Worm (Caenorhabditis elegans): ENCODE measurements around the gene nipa-1.

Gene nipa-1

DNA sequence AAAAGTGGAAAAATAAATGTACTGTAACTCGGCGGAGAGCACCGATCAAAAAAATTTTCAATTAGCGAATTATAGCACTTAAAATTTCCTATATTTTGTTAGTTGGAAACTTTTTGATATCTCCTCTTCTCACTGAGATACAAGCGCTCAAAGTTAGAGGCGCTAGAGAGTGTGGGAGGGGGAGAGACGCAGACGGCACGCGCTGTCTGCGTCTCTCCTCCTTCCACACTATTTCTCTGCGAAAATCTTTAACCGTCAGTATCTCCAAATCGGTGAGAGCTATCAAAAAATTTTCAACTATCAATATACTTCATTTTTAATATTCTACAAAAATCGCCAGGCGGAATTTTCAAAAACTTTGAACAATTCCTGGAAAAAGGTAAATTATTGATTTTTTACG is 60.2 kb downstream of the nipa-1 start:
- TF ChIP-seq nhr-25 (tag; optimal IDR thresholded peaks at IDR 0.05) (no peak), ZK546.5 (tag; optimal IDR thresholded peaks at IDR 0.05) (no peak), ama-1 (optimal IDR thresholded peaks at IDR 0.05) (no peak), unc-39 (tag; optimal IDR thresholded peaks at IDR 0.05) (no peak), R02D3.7 (tag; optimal IDR thresholded peaks at IDR 0.05) (no peak), ceh-9 (tag; optimal IDR thresholded peaks at IDR 0.05) (no peak), elt-3 (tag; optimal IDR thresholded peaks at IDR 0.05) (no peak), daf-12 (tag; optimal IDR thresholded peaks at IDR 0.05) (no peak), egl-5 (tag; optimal IDR thresholded peaks at IDR 0.05) (no peak), pha-4 (tag; optimal IDR thresholded peaks at IDR 0.05) (no peak), elt-2 (tag; optimal IDR thresholded peaks at IDR 0.05) (no peak), fkh-10 (GFP tag; optimal IDR thresholded peaks at IDR 0.05) (no peak)

ce11 chrIII:3065876-3066509 is 60.9 kb downstream of the nipa-1 start:
- peak; percentile 61 for TF ChIP-seq ceh-28 (tag; optimal IDR thresholded peaks at IDR 0.05)
- no peak for TF ChIP-seq zag-1 (tag; optimal IDR thresholded peaks at IDR 0.05)
- TF ChIP-seq nfya-1 (tag; optimal IDR thresholded peaks at IDR 0.05; ENCODE audit: insufficient read depth), result peak; percentile 66
- peak; percentile 70 for TF ChIP-seq nhr-23 (tag; optimal IDR thresholded peaks at IDR 0.05)
- TF ChIP-seq pqm-1 (tag; optimal IDR thresholded peaks at IDR 0.05), result peak; percentile 21
- TF ChIP-seq nhr-25 (tag; optimal IDR thresholded peaks at IDR 0.05), result peak; percentile 5
- peak; percentile 46 for TF ChIP-seq lsy-12 (tag; optimal IDR thresholded peaks at IDR 0.05)
- peak; percentile 20 for TF ChIP-seq lin-15B (tag; optimal IDR thresholded peaks at IDR 0.05)
- no peak for TF ChIP-seq nhr-67 (tag; optimal IDR thresholded peaks at IDR 0.05)
- no peak for TF ChIP-seq egl-27 (tag; optimal IDR thresholded peaks at IDR 0.05)
- TF ChIP-seq nhr-11 (tag; optimal IDR thresholded peaks at IDR 0.05), result no peak
- peak; percentile 74 for TF ChIP-seq snpc-4 (tag; optimal IDR thresholded peaks at IDR 0.05)
- peak; percentile 27 for TF ChIP-seq elt-2 (tag; optimal IDR thresholded peaks at IDR 0.05)
- peak; percentile 35 for TF ChIP-seq lin-39 (tag; optimal IDR thresholded peaks at IDR 0.05)
- TF ChIP-seq ceh-9 (tag; optimal IDR thresholded peaks at IDR 0.05), result no peak
- TF ChIP-seq jun-1 (tag; optimal IDR thresholded peaks at IDR 0.05), result peak; percentile 60
- TF ChIP-seq nhr-76 (tag; optimal IDR thresholded peaks at IDR 0.05), result no peak
- TF ChIP-seq mml-1 (tag; optimal IDR thresholded peaks at IDR 0.05), result no peak
- no peak for TF ChIP-seq ama-1 (optimal IDR thresholded peaks at IDR 0.05)
- no peak for TF ChIP-seq ztf-4 (tag; optimal IDR thresholded peaks at IDR 0.05)
- no peak for TF ChIP-seq eor-1 (tag; optimal IDR thresholded peaks at IDR 0.05)
- no peak for TF ChIP-seq skn-1 (tag; optimal IDR thresholded peaks at IDR 0.05)
- no peak for TF ChIP-seq ceh-82 (tag; optimal IDR thresholded peaks at IDR 0.05)
- peak; percentile 86 for TF ChIP-seq pha-4 (tag; optimal IDR thresholded peaks at IDR 0.05)
- no peak for TF ChIP-seq ztf-11 (tag; optimal IDR thresholded peaks at IDR 0.05)
- peak; percentile 61 for TF ChIP-seq nhr-43 (tag; optimal IDR thresholded peaks at IDR 0.05; ENCODE audit: poor library complexity, severe bottlenecking)
- TF ChIP-seq elt-1 (tag; optimal IDR thresholded peaks at IDR 0.05), result no peak
- TF ChIP-seq hmg-11 (tag; optimal IDR thresholded peaks at IDR 0.05), result peak; percentile 39

- no peak for TF ChIP-seq tbx-2 (tag; optimal IDR thresholded peaks at IDR 0.05)
- no peak for TF ChIP-seq lin-15B (tag; optimal IDR thresholded peaks at IDR 0.05)
- no peak for TF ChIP-seq skn-1 (tag; optimal IDR thresholded peaks at IDR 0.05)
- no peak for TF ChIP-seq unc-62 (GFP tag; optimal IDR thresholded peaks at IDR 0.05)
- TF ChIP-seq ZK546.5 (tag; optimal IDR thresholded peaks at IDR 0.05), result no peak
- TF ChIP-seq nhr-67 (tag; optimal IDR thresholded peaks at IDR 0.05), result no peak
- no peak for TF ChIP-seq ztf-11 (tag; optimal IDR thresholded peaks at IDR 0.05)
- TF ChIP-seq nhr-28 (tag; optimal IDR thresholded peaks at IDR 0.05), result no peak
- TF ChIP-seq elt-1 (tag; optimal IDR thresholded peaks at IDR 0.05), result no peak
- TF ChIP-seq nhr-77 (tag; optimal IDR thresholded peaks at IDR 0.05), result no peak
- TF ChIP-seq eor-1 (tag; optimal IDR thresholded peaks at IDR 0.05), result no peak
- TF ChIP-seq aly-2 (tag; optimal IDR thresholded peaks at IDR 0.05), result no peak
- TF ChIP-seq lsy-12 (tag; optimal IDR thresholded peaks at IDR 0.05), result no peak
- TF ChIP-seq jun-1 (tag; optimal IDR thresholded peaks at IDR 0.05), result no peak
- no peak for TF ChIP-seq mml-1 (tag; optimal IDR thresholded peaks at IDR 0.05)
- no peak for TF ChIP-seq ceh-28 (tag; optimal IDR thresholded peaks at IDR 0.05)
- TF ChIP-seq unc-39 (tag; optimal IDR thresholded peaks at IDR 0.05), result no peak
- no peak for TF ChIP-seq pha-4 (tag; optimal IDR thresholded peaks at IDR 0.05)
These were observed 62.4 kb downstream of the nipa-1 start for ce11 chrIII:3064566-3064965.
